Fruit fly (Drosophila melanogaster) whole organism, pupa: ENCODE results near the gene comm2.

Experiments
- CG10348 ChIP-seq: fragments of 200-800 bp; sonication (Bioruptor generic); IDR thresholded peaks from 2 replicates; pipeline ENCODE4 v1.3.6; 2022; ENCODE audit warnings: missing biosample characterization, missing genetic modification characterization
- CG12605 ChIP-seq: fragments of 200-800 bp; sonication (Bioruptor generic); IDR thresholded peaks from 2 replicates; pipeline ENCODE4 v1.3.6; 2022; ENCODE audit warnings: missing biosample characterization, missing genetic modification characterization
- CG13204 ChIP-seq: fragments of 200-800 bp; sonication (Bioruptor generic); optimal IDR thresholded peaks from 2 replicates; lab custom pipeline; 2018; ENCODE audit warnings: missing biosample characterization, mild to moderate bottlenecking, missing genetic modification characterization, moderate library complexity
- CG14655 ChIP-seq: fragments of 200-800 bp; sonication (Bioruptor generic); optimal IDR thresholded peaks from 3 replicates; lab custom pipeline; 2017; ENCODE audit warnings: mild to moderate bottlenecking, missing biosample characterization, missing genetic modification reagents, missing genetic modification characterization
- CG15710 ChIP-seq: fragments of 200-800 bp; sonication (Bioruptor generic); optimal IDR thresholded peaks from 2 replicates; lab custom pipeline; 2018; ENCODE audit warnings: missing biosample characterization, mild to moderate bottlenecking, missing genetic modification characterization, moderate library complexity
- CG17806 ChIP-seq: fragments of 200-800 bp; sonication (Bioruptor generic); optimal IDR thresholded peaks from 2 replicates; lab custom pipeline; 2018; ENCODE audit warnings: missing biosample characterization, mild to moderate bottlenecking, missing genetic modification characterization, moderate library complexity
- CG32121 ChIP-seq: fragments of 200-800 bp; sonication (Bioruptor generic); IDR thresholded peaks from 2 replicates; pipeline ENCODE4 v1.3.6; 2022; ENCODE audit warnings: missing biosample characterization, missing genetic modification characterization
- CG34367 ChIP-seq: fragments of 200-800 bp; sonication (Bioruptor generic); optimal IDR thresholded peaks from 2 replicates; lab custom pipeline; 2018; ENCODE audit warnings: missing biosample characterization, mild to moderate bottlenecking, missing genetic modification characterization
- CG4496 ChIP-seq: fragments of 200-800 bp; sonication (Bioruptor generic); IDR thresholded peaks from 3 replicates; pipeline ENCODE4 v1.3.6; 2022; ENCODE audit warnings: missing biosample characterization, missing genetic modification characterization
- CG8159 ChIP-seq: fragments of 200-800 bp; sonication (Bioruptor generic); optimal IDR thresholded peaks from 3 replicates; lab custom pipeline; 2018; ENCODE audit warnings: missing biosample characterization, mild to moderate bottlenecking, missing genetic modification characterization, moderate library complexity
- CG8301 ChIP-seq: fragments of 200-800 bp; sonication (Bioruptor generic); optimal IDR thresholded peaks from 2 replicates; lab custom pipeline; 2018; ENCODE audit warnings: missing biosample characterization, mild to moderate bottlenecking, missing genetic modification characterization
- CG9948 ChIP-seq: fragments of 200-800 bp; sonication (Bioruptor generic); optimal IDR thresholded peaks from 2 replicates; lab custom pipeline; 2018; ENCODE audit warnings: missing biosample characterization, mild to moderate bottlenecking, missing genetic modification characterization, moderate library complexity
- D1 ChIP-seq: fragments of 200-800 bp; sonication (Bioruptor generic); optimal IDR thresholded peaks from 2 replicates; lab custom pipeline; 2018; ENCODE audit warnings: missing biosample characterization, mild to moderate bottlenecking, missing genetic modification characterization, moderate library complexity
- EcR ChIP-seq: fragments of 200-800 bp; sonication (Bioruptor generic); optimal IDR thresholded peaks from 3 replicates; lab custom pipeline; 2019; ENCODE audit warnings: missing biosample characterization, missing genetic modification characterization, mild to moderate bottlenecking, moderate library complexity, missing genetic modification reagents
- Ets98B ChIP-seq: fragments of 200-800 bp; sonication (Bioruptor generic); IDR thresholded peaks from 2 replicates; pipeline ENCODE4 v1.3.6; 2022; ENCODE audit warnings: missing biosample characterization, missing genetic modification characterization
- Pif1A ChIP-seq: fragments of 200-800 bp; sonication (Bioruptor generic); optimal IDR thresholded peaks from 3 replicates; lab custom pipeline; 2016; ENCODE audit warnings: missing biosample characterization, missing genetic modification characterization
- Pif1B ChIP-seq: fragments of 200-800 bp; sonication (Bioruptor generic); optimal IDR thresholded peaks from 3 replicates; lab custom pipeline; 2016; ENCODE audit warnings: missing biosample characterization, missing genetic modification characterization
- Snoo ChIP-seq: fragments of 200-800 bp; sonication (Bioruptor generic); optimal IDR thresholded peaks from 3 replicates; lab custom pipeline; 2017; ENCODE audit warnings: missing biosample characterization, mild to moderate bottlenecking, missing genetic modification characterization, inconsistent platforms
- fd96Ca ChIP-seq: fragments of 200-800 bp; sonication (Bioruptor generic); IDR thresholded peaks from 3 replicates; pipeline ENCODE4 v1.3.6; 2022; ENCODE audit warnings: missing biosample characterization, missing genetic modification characterization
- gl ChIP-seq: fragments of 200-800 bp; sonication (Bioruptor generic); optimal IDR thresholded peaks from 2 replicates; lab custom pipeline; 2018; ENCODE audit warnings: missing biosample characterization, mild to moderate bottlenecking, missing genetic modification characterization
- rn ChIP-seq: fragments of 200-800 bp; sonication (Bioruptor generic); IDR thresholded peaks from 2 replicates; pipeline ENCODE4 v1.3.6; 2022; ENCODE audit warnings: missing biosample characterization, missing genetic modification characterization

Gene comm2

dm6 chr3L:15699626-15700337 is at the start of gene comm2:
comm2 (minus strand) TSS chr3L:15699850.
- TF ChIP-seq Pif1B (GFP tag; lab: Kevin White, UChicago) (peak; percentile 16), fd96Ca (GFP tag; lab: Robert Waterston, UW) (no peak), Snoo (no peak), Ets98B (GFP tag; lab: Robert Waterston, UW) (peak; percentile 26; the same call in 1 of the 2 replicates), EcR (GFP tag; lab: Kevin White, UChicago) (peak; percentile 10), CG8301 (no peak), Pif1A (GFP tag; lab: Kevin White, UChicago) (no peak), CG13204 (peak; percentile 17), CG15710 (no peak), CG12605 (GFP tag; lab: Robert Waterston, UW) (no peak), CG34367 (no peak), CG32121 (GFP tag; lab: Robert Waterston, UW) (no peak), CG10348 (no peak), gl (tag; lab: Kevin White, UChicago) (no peak), CG4496 (GFP tag; lab: Robert Waterston, UW) (peak; percentile 48; the same call in 2 of the 3 replicates), D1 (tag; lab: Kevin White, UChicago) (no peak), CG17806 (tag; lab: Kevin White, UChicago) (no peak), CG14655 (GFP tag; lab: Kevin White, UChicago) (no peak), rn (GFP tag; lab: Robert Waterston, UW) (no peak), CG8159 (tag; lab: Kevin White, UChicago) (no peak), CG9948 (tag; lab: Kevin White, UChicago) (no peak)
- TF ChIP-seq, all 21 proteins: peak for 5

dm6 chr3L:15749276-15749675 is 49.6 kb upstream of the comm2 start:
- TF ChIP-seq fd96Ca (GFP tag; lab: Robert Waterston, UW) (no peak), Pif1A (GFP tag; lab: Kevin White, UChicago) (no peak), EcR (GFP tag; lab: Kevin White, UChicago) (no peak), D1 (tag; lab: Kevin White, UChicago) (no peak), Snoo (no peak), CG14655 (GFP tag; lab: Kevin White, UChicago) (no peak), CG4496 (GFP tag; lab: Robert Waterston, UW) (no peak), CG34367 (peak; percentile 14), CG12605 (GFP tag; lab: Robert Waterston, UW) (no peak), gl (tag; lab: Kevin White, UChicago) (no peak), Ets98B (GFP tag; lab: Robert Waterston, UW) (no peak), CG9948 (tag; lab: Kevin White, UChicago) (peak; percentile 9), CG8301 (no peak), CG13204 (no peak), Pif1B (GFP tag; lab: Kevin White, UChicago) (no peak), CG17806 (tag; lab: Kevin White, UChicago) (peak; percentile 12), CG8159 (tag; lab: Kevin White, UChicago) (peak; percentile 14), rn (GFP tag; lab: Robert Waterston, UW) (no peak), CG32121 (GFP tag; lab: Robert Waterston, UW) (no peak), CG15710 (peak; percentile 9), CG10348 (no peak)

dm6 chr3L:15748376-15748955 is 48.8 kb upstream of the comm2 start:
- TF ChIP-seq CG8301: no peak
- peak; percentile 11 for TF ChIP-seq CG8159 (tag; lab: Kevin White, UChicago)

dm6 chr3L:15746250-15746649 is 46.6 kb upstream of the comm2 start:
- no peak for TF ChIP-seq fd96Ca (GFP tag; lab: Robert Waterston, UW)
- no peak for TF ChIP-seq CG15710
- no peak for TF ChIP-seq CG12605 (GFP tag; lab: Robert Waterston, UW)
- TF ChIP-seq CG8159 (tag; lab: Kevin White, UChicago): no peak

- no peak for TF ChIP-seq CG9948 (tag; lab: Kevin White, UChicago)
- no peak for TF ChIP-seq CG17806 (tag; lab: Kevin White, UChicago)
- TF ChIP-seq CG14655 (GFP tag; lab: Kevin White, UChicago): no peak
Observed at dm6 chr3L:15741843-15742242, 42.2 kb upstream of the comm2 start.

dm6 chr3L:15740708-15741280 is 41.1 kb upstream of the comm2 start:
- no peak for TF ChIP-seq D1 (tag; lab: Kevin White, UChicago)
- no peak for TF ChIP-seq Pif1A (GFP tag; lab: Kevin White, UChicago)
- TF ChIP-seq CG32121 (GFP tag; lab: Robert Waterston, UW): no peak
- TF ChIP-seq Ets98B (GFP tag; lab: Robert Waterston, UW): no peak
- no peak for TF ChIP-seq CG8159 (tag; lab: Kevin White, UChicago)
